6 worm cellular contexts compared by ENCODE assay signal in the genomic region with DNA sequence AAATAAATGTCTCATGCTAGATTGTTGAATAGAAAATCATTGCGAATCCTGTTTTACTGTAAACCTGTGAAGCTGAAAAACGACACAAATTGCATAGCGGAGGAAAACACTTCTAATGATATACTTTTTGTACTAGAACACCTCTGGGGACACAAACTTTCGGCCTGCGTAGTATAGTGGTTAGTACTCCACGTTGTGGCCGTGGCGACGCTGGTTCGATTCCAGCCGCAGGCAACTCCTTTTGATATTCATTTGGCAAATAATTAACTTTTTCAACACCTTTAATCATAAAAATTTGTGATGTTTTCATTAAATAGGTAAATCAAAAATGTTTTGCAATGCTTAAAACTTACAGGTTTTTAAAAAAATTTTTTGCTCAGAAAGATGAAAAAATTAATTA.
A peak's percentile ranks its signal among the peaks of the same experiment; 100 is the strongest.
TF ChIP-seq lines count a peak whose summit lies in the region.

No protein-coding gene starts in this region.

TF ChIP-seq in whole organism, L1 larva, 84 proteins besides CTCF, POLR2A, EP300 and RAD21:
- TF ChIP-seq snu-23 (GFP tag; optimal IDR thresholded peaks at IDR 0.05; lab: Kevin White, UChicago) (peak; percentile 17), lin-35 (GFP tag; optimal IDR thresholded peaks at IDR 0.05; lab: Kevin White, UChicago) (peak in 1 of 2 experiments; percentile 14), ceh-63 (GFP tag; optimal IDR thresholded peaks at IDR 0.05; lab: Kevin White, UChicago) (no peak), unc-98 (GFP tag; IDR thresholded peaks at IDR 0.05; lab: Robert Waterston, UW) (no peak), ceh-90 (tag; optimal IDR thresholded peaks at IDR 0.05; lab: Kevin White, UChicago) (no peak), nhr-84 (tag; optimal IDR thresholded peaks at IDR 0.05; lab: Kevin White, UChicago) (no peak), elt-2 (tag; optimal IDR thresholded peaks at IDR 0.05; lab: Kevin White, UChicago) (peak; percentile 3)

TF ChIP-seq in whole organism, L2 larva, 48 proteins besides CTCF, POLR2A, EP300 and RAD21:
- TF ChIP-seq lin-13 (GFP tag; optimal IDR thresholded peaks at IDR 0.05; lab: Kevin White, UChicago): peak; percentile 7
- no peak for TF ChIP-seq crh-2 (tag; optimal IDR thresholded peaks at IDR 0.05; lab: Kevin White, UChicago)
- no peak for TF ChIP-seq elt-1 (tag; optimal IDR thresholded peaks at IDR 0.05; lab: Kevin White, UChicago)
- no peak for TF ChIP-seq sem-4 (tag; optimal IDR thresholded peaks at IDR 0.05; lab: Kevin White, UChicago)
- TF ChIP-seq sma-3 (GFP tag; optimal IDR thresholded peaks at IDR 0.05; lab: Kevin White, UChicago): peak; percentile 2
- no peak for TF ChIP-seq F13H6.1 (tag; optimal IDR thresholded peaks at IDR 0.05; lab: Kevin White, UChicago)
- TF ChIP-seq unc-39 (tag; optimal IDR thresholded peaks at IDR 0.05; lab: Kevin White, UChicago): no peak
- TF ChIP-seq egl-27 (tag; optimal IDR thresholded peaks at IDR 0.05; lab: Kevin White, UChicago): no peak
- no peak for TF ChIP-seq nhr-25 (tag; optimal IDR thresholded peaks at IDR 0.05; lab: Kevin White, UChicago)
- no peak for TF ChIP-seq mab-5 (tag; optimal IDR thresholded peaks at IDR 0.05; lab: Kevin White, UChicago)
TF ChIP-seq in whole organism, L2 larva: peak in this region for 2.

TF ChIP-seq in whole organism, L4 larva, 104 proteins besides CTCF, POLR2A, EP300 and RAD21 (continues in another document):
- TF ChIP-seq saeg-2 (GFP tag; IDR thresholded peaks at IDR 0.05; lab: Robert Waterston, UW) (no peak), daf-8 (GFP tag; IDR thresholded peaks at IDR 0.05; lab: Robert Waterston, UW) (no peak), Y5F2A.4 (GFP tag; optimal IDR thresholded peaks at IDR 0.05; lab: Kevin White, UChicago) (no peak), nhr-111 (GFP tag; optimal IDR thresholded peaks at IDR 0.05; lab: Kevin White, UChicago) (no peak), nhr-77 (tag; optimal IDR thresholded peaks at IDR 0.05; lab: Kevin White, UChicago) (no peak), nhr-11 (tag; optimal IDR thresholded peaks at IDR 0.05; lab: Kevin White, UChicago) (no peak), ZK546.5 (tag; optimal IDR thresholded peaks at IDR 0.05; lab: Kevin White, UChicago) (no peak), Y105C5A.15 (GFP tag; IDR thresholded peaks at IDR 0.05; lab: Robert Waterston, UW) (no peak), daf-19 (GFP tag; conservative IDR thresholded peaks at IDR 0.05; lab: Robert Waterston, UW) (peak; percentile 74), Y75B8A.6 (GFP tag; IDR thresholded peaks at IDR 0.05; lab: Robert Waterston, UW) (no peak), unc-39 (tag; optimal IDR thresholded peaks at IDR 0.05; lab: Kevin White, UChicago) (no peak), Y48G9A.11 (GFP tag; IDR thresholded peaks at IDR 0.05; lab: Robert Waterston, UW) (peak; percentile 56; the same call in 1 of the 2 replicates), nhr-102 (tag; optimal IDR thresholded peaks at IDR 0.05; lab: Kevin White, UChicago) (no peak), pqm-1 (tag; optimal IDR thresholded peaks at IDR 0.05; lab: Kevin White, UChicago) (no peak), T26A8.4 (GFP tag; IDR thresholded peaks at IDR 0.05; lab: Robert Waterston, UW) (peak; percentile 47; the same call in 1 of the 2 replicates), attf-4 (tag; optimal IDR thresholded peaks at IDR 0.05; lab: Kevin White, UChicago) (no peak), ztf-7 (tag; optimal IDR thresholded peaks at IDR 0.05; lab: Kevin White, UChicago) (no peak), dpl-1 (GFP tag; optimal IDR thresholded peaks at IDR 0.05; lab: Kevin White, UChicago) (no peak), lin-29 (GFP tag; IDR thresholded peaks at IDR 0.05; lab: Robert Waterston, UW) (no peak)

TF ChIP-seq in whole organism, early embryonic, 17 proteins besides CTCF, POLR2A, EP300 and RAD21:
- TF ChIP-seq flt-1 (GFP tag; IDR thresholded peaks at IDR 0.05; lab: Robert Waterston, UW): peak; percentile 11; the same call in 1 of the 2 replicates
- peak; percentile 73; the same call in 1 of the 2 replicates for TF ChIP-seq sea-1 (GFP tag; conservative IDR thresholded peaks at IDR 0.05; lab: Robert Waterston, UW)
- TF ChIP-seq hnd-1 (tag; optimal IDR thresholded peaks at IDR 0.05; lab: Kevin White, UChicago): no peak
- peak; percentile 62 for TF ChIP-seq pes-1 (GFP tag; IDR thresholded peaks at IDR 0.05; lab: Robert Waterston, UW)

TF ChIP-seq in whole organism, midembryonic, 9 proteins besides CTCF, POLR2A, EP300 and RAD21:
- TF ChIP-seq ztf-23 (GFP tag; IDR thresholded peaks at IDR 0.05; lab: Robert Waterston, UW) (no peak), cog-1 (tag; optimal IDR thresholded peaks at IDR 0.05; lab: Kevin White, UChicago) (no peak), T22C8.4 (GFP tag; IDR thresholded peaks at IDR 0.05; lab: Robert Waterston, UW) (0 out of 2 replicates have a peak, but pooled peaks have one; percentile 28), tab-1 (GFP tag; IDR thresholded peaks at IDR 0.05; lab: Robert Waterston, UW) (no peak), klf-2 (GFP tag; conservative IDR thresholded peaks at IDR 0.05; lab: Robert Waterston, UW) (no peak), med-1 (GFP tag; optimal IDR thresholded peaks at IDR 0.05; lab: Kevin White, UChicago; ENCODE audit: insufficient read depth) (no peak), flt-1 (GFP tag; IDR thresholded peaks at IDR 0.05; lab: Robert Waterston, UW) (peak; percentile 69), ref-1 (GFP tag; conservative IDR thresholded peaks at IDR 0.05; lab: Robert Waterston, UW) (0 out of 2 replicates have a peak, but pooled peaks have one; percentile 21), ztf-29 (GFP tag; IDR thresholded peaks at IDR 0.05; lab: Robert Waterston, UW) (no peak)
TF ChIP-seq in whole organism, midembryonic: peak in this region for 3.

TF ChIP-seq in whole organism, young adult, 124 proteins besides CTCF, POLR2A, EP300 and RAD21:
- peak in 1 of 2 experiments; percentile 0 for TF ChIP-seq rec-8 (tag; optimal IDR thresholded peaks at IDR 0.05; lab: Kevin White, UChicago)
- no peak for TF ChIP-seq Y67H2A.10 (GFP tag; conservative IDR thresholded peaks at IDR 0.05; lab: Robert Waterston, UW)
- TF ChIP-seq him-1 (tag; optimal IDR thresholded peaks at IDR 0.05; lab: Kevin White, UChicago): peak; percentile 60
- TF ChIP-seq B0261.1 (tag; optimal IDR thresholded peaks at IDR 0.05; lab: Kevin White, UChicago): peak; percentile 69
- 0 out of 2 replicates have a peak, but pooled peaks have one; percentile 39 for TF ChIP-seq madf-6 (GFP tag; IDR thresholded peaks at IDR 0.05; lab: Robert Waterston, UW)
- 0 out of 2 replicates have a peak, but pooled peaks have one; percentile 64 for TF ChIP-seq Y56A3A.18 (GFP tag; IDR thresholded peaks at IDR 0.05; lab: Robert Waterston, UW)
- no peak for TF ChIP-seq lag-1 (GFP tag; IDR thresholded peaks at IDR 0.05; lab: Robert Waterston, UW)
- TF ChIP-seq ceh-40 (GFP tag; IDR thresholded peaks at IDR 0.05; lab: Robert Waterston, UW): no peak
- TF ChIP-seq ztf-28 (GFP tag; IDR thresholded peaks at IDR 0.05; lab: Robert Waterston, UW): 0 out of 2 replicates have a peak, but pooled peaks have one; percentile 44
- TF ChIP-seq F49E8.2 (tag; optimal IDR thresholded peaks at IDR 0.05; lab: Kevin White, UChicago; ENCODE audit: insufficient read depth): no peak
- TF ChIP-seq let-526 (GFP tag; IDR thresholded peaks at IDR 0.05; lab: Robert Waterston, UW): no peak
- peak; percentile 83 for TF ChIP-seq pbrm-1 (GFP tag; IDR thresholded peaks at IDR 0.05; lab: Robert Waterston, UW)
- TF ChIP-seq ztf-18 (tag; optimal IDR thresholded peaks at IDR 0.05; lab: Kevin White, UChicago): no peak
- TF ChIP-seq F23B12.7 (tag; optimal IDR thresholded peaks at IDR 0.05; lab: Kevin White, UChicago; ENCODE audit: insufficient read depth): peak; percentile 56
- TF ChIP-seq dox-1 (GFP tag; IDR thresholded peaks at IDR 0.05; lab: Robert Waterston, UW): peak; percentile 62
- TF ChIP-seq lin-26 (GFP tag; IDR thresholded peaks at IDR 0.05; lab: Robert Waterston, UW): peak; percentile 81
- TF ChIP-seq hmg-20 (GFP tag; IDR thresholded peaks at IDR 0.05; lab: Robert Waterston, UW): 0 out of 2 replicates have a peak, but pooled peaks have one; percentile 12
- peak; percentile 7 for TF ChIP-seq snpc-3.4 (tag; optimal IDR thresholded peaks at IDR 0.05; lab: Kevin White, UChicago)
- 0 out of 2 replicates have a peak, but pooled peaks have one; percentile 50 for TF ChIP-seq attf-6 (GFP tag; IDR thresholded peaks at IDR 0.05; lab: Robert Waterston, UW)
- peak; percentile 24 for TF ChIP-seq die-1 (tag; optimal IDR thresholded peaks at IDR 0.05; lab: Kevin White, UChicago)
- peak; percentile 22; the same call in 1 of the 2 replicates for TF ChIP-seq rcor-1 (GFP tag; IDR thresholded peaks at IDR 0.05; lab: Robert Waterston, UW)
- no peak for TF ChIP-seq ztf-6 (GFP tag; IDR thresholded peaks at IDR 0.05; lab: Robert Waterston, UW)
- 0 out of 2 replicates have a peak, but pooled peaks have one; percentile 30 for TF ChIP-seq aptf-3 (GFP tag; IDR thresholded peaks at IDR 0.05; lab: Robert Waterston, UW)
- TF ChIP-seq D2030.7 (GFP tag; IDR thresholded peaks at IDR 0.05; lab: Robert Waterston, UW): peak; percentile 90
- TF ChIP-seq rpc-1 (optimal IDR thresholded peaks at IDR 0.05; lab: Kevin White, UChicago): peak; percentile 81
- TF ChIP-seq rpc-1 (tag; optimal IDR thresholded peaks at IDR 0.05; lab: Kevin White, UChicago): peak; percentile 76
- TF ChIP-seq tbp1 (GFP tag; optimal IDR thresholded peaks at IDR 0.05; lab: Kevin White, UChicago): peak; percentile 92
- TF ChIP-seq snpc-4 (GFP tag; optimal IDR thresholded peaks at IDR 0.05; lab: Kevin White, UChicago): no peak
- peak in 2 of 4 experiments; percentile 12 to 57 for TF ChIP-seq snpc-4 (tag; optimal IDR thresholded peaks at IDR 0.05; lab: Kevin White, UChicago)
- TF ChIP-seq nfyb-1 (GFP tag; IDR thresholded peaks at IDR 0.05; lab: Robert Waterston, UW): peak; percentile 75; the same call in 1 of the 2 replicates
- TF ChIP-seq ztf-25 (GFP tag; IDR thresholded peaks at IDR 0.05; lab: Robert Waterston, UW): 0 out of 2 replicates have a peak, but pooled peaks have one; percentile 37
- peak; percentile 44; the same call in 1 of the 2 replicates for TF ChIP-seq Y53F4B.3 (GFP tag; IDR thresholded peaks at IDR 0.05; lab: Robert Waterston, UW)
- peak; percentile 66 for TF ChIP-seq hmg-1.2 (GFP tag; IDR thresholded peaks at IDR 0.05; lab: Robert Waterston, UW)
- no peak for TF ChIP-seq K12H6.12 (tag; optimal IDR thresholded peaks at IDR 0.05; lab: Kevin White, UChicago)
